Fruit fly (Drosophila melanogaster): Measurements from ENCODE around the gene CG31689.
A peak's percentile ranks its signal among the peaks of the same experiment; 100 is the strongest.

The CG31689 gene

DNA sequence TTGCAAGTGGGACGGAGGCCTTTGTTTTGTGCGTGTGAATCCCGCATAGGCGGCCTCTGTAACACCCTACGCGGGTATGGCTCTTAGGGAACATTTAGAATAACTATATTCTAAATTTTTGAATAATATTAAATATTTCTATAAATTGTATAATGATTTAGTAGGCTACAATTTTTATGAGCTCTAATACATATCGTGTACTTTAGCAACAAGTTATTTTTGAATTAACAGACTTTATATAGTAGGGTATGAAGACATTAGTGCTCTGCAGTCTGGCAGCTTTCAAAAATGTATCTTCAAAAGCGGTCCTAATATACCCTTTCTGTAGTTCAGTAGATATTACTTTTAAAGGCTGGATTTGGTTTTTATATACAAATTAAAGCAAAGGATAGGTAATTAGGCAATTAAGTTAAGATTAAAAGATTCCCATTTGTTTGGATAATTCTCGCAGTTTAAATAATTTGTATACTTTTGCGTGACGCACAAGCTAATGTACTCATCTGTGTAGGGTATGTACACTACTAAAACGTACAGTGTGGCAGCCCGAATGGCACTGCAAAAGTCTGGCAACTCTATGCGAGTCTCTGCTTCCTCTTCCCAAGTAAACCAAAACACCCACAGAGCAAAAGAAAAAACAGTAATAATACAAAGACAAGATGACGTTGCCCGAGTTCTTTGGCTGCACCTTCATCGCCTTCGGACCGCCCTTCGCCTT is 40.3 kb downstream of the CG31689 start, which contains the start of the genes Snx21 and aph-1:
Gene Snx21, minus strand, starts transcription at position 7 of the 715 bp plus-strand sequence.
Gene aph-1, plus strand, starts transcription at position 575 of the 715 bp plus-strand sequence.
- TF ChIP-seq Dek (tag; optimal IDR thresholded peaks at IDR 0.05), result peak; percentile 91
- peak; percentile 21 for TF ChIP-seq gfzf (GFP tag; optimal IDR thresholded peaks at IDR 0.05)
- peak; percentile 52 for TF ChIP-seq CG43689 (GFP tag; IDR thresholded peaks at IDR 0.05)
- peak; percentile 74 for TF ChIP-seq Gsc (GFP tag; IDR thresholded peaks at IDR 0.05)
- TF ChIP-seq CG7372 (GFP tag; IDR thresholded peaks at IDR 0.05), result peak; percentile 85
- peak; percentile 91 for TF ChIP-seq CG13296 (GFP tag; optimal IDR thresholded peaks at IDR 0.05)
- peak; percentile 80 for TF ChIP-seq ssp (GFP tag; IDR thresholded peaks at IDR 0.05)
- no peak for TF ChIP-seq hbn (GFP tag; IDR thresholded peaks at IDR 0.05; ENCODE audit: partially characterized antibody)
- TF ChIP-seq CG11504 (tag; optimal IDR thresholded peaks at IDR 0.05), result peak; percentile 93
- peak; percentile 26 for TF ChIP-seq CG12744 (GFP tag; optimal IDR thresholded peaks at IDR 0.05)
- TF ChIP-seq ham (GFP tag; IDR thresholded peaks at IDR 0.05), result peak; percentile 67
- TF ChIP-seq eyg (GFP tag; optimal IDR thresholded peaks at IDR 0.05), result peak; percentile 78
- peak in 1 of 3 experiments; percentile 71 for TF ChIP-seq Stat92E (GFP tag; optimal IDR thresholded peaks at IDR 0.05)
- TF ChIP-seq Dfd (GFP tag; optimal IDR thresholded peaks at IDR 0.05), result no peak
- TF ChIP-seq trh (GFP tag; optimal IDR thresholded peaks at IDR 0.05), result peak; percentile 83
- TF ChIP-seq CkIIα-i1 (GFP tag; IDR thresholded peaks at IDR 0.05), result no peak
- peak; percentile 47; the same call in 1 of the 2 replicates for TF ChIP-seq CG1024 (GFP tag; IDR thresholded peaks at IDR 0.05)
- peak; percentile 73 for TF ChIP-seq CG11398 (GFP tag; optimal IDR thresholded peaks at IDR 0.05)
- no peak for TF ChIP-seq CG14965 (GFP tag; optimal IDR thresholded peaks at IDR 0.05; ENCODE audit: borderline replicate concordance)
- peak; percentile 93 for TF ChIP-seq CG18262 (tag; optimal IDR thresholded peaks at IDR 0.05)
- no peak for TF ChIP-seq Kr (GFP tag; optimal IDR thresholded peaks at IDR 0.05)
- peak; percentile 95 for TF ChIP-seq CG15269 (tag; optimal IDR thresholded peaks at IDR 0.05)
- TF ChIP-seq Fer2 (tag; optimal IDR thresholded peaks at IDR 0.05), result peak; percentile 82
- no peak for TF ChIP-seq CG6791 (GFP tag; IDR thresholded peaks at IDR 0.05; ENCODE audit: partially characterized antibody)
- TF ChIP-seq CG5245 (GFP tag; optimal IDR thresholded peaks at IDR 0.05), result peak; percentile 85
- TF ChIP-seq grn (GFP tag; optimal IDR thresholded peaks at IDR 0.05), result peak; percentile 25
- peak; percentile 83 for TF ChIP-seq danr (GFP tag; IDR thresholded peaks at IDR 0.05)
- TF ChIP-seq CG14860 (GFP tag; IDR thresholded peaks at IDR 0.05; ENCODE audit: partially characterized antibody), result no peak
- TF ChIP-seq Hey (tag; optimal IDR thresholded peaks at IDR 0.05), result peak; percentile 57
- TF ChIP-seq schlank (tag; optimal IDR thresholded peaks at IDR 0.05), result peak; percentile 63
- TF ChIP-seq pho (GFP tag; optimal IDR thresholded peaks at IDR 0.05), result peak; percentile 81
- TF ChIP-seq bigmax (GFP tag; optimal IDR thresholded peaks at IDR 0.05), result no peak
- TF ChIP-seq CG3838 (GFP tag; optimal IDR thresholded peaks at IDR 0.05), result peak; percentile 59
- TF ChIP-seq chm (GFP tag; IDR thresholded peaks at IDR 0.05), result peak; percentile 63; the same call in 1 of the 2 replicates
- TF ChIP-seq vvl (GFP tag; IDR thresholded peaks at IDR 0.05), result peak; percentile 94
- TF ChIP-seq vfl (GFP tag; optimal IDR thresholded peaks at IDR 0.05), result peak; percentile 88
- TF ChIP-seq crol (GFP tag; IDR thresholded peaks at IDR 0.05), result peak; percentile 32; the same call in 1 of the 2 replicates
- peak; percentile 56 for TF ChIP-seq CG5953 (GFP tag; IDR thresholded peaks at IDR 0.05)
- TF ChIP-seq cad (GFP tag; optimal IDR thresholded peaks at IDR 0.05), result no peak
- peak in 1 of 3 experiments; percentile 93 for TF ChIP-seq lola (GFP tag; optimal IDR thresholded peaks at IDR 0.05)
- TF ChIP-seq nom (GFP tag; optimal IDR thresholded peaks at IDR 0.05), result peak; percentile 67
- TF ChIP-seq CG6272 (GFP tag; IDR thresholded peaks at IDR 0.05), result peak; percentile 80
- no peak for TF ChIP-seq hb (GFP tag; IDR thresholded peaks at IDR 0.05; ENCODE audit: partially characterized antibody)
- TF ChIP-seq Dip3 (GFP tag; optimal IDR thresholded peaks at IDR 0.05), result peak; percentile 93
- TF ChIP-seq toy (GFP tag; IDR thresholded peaks at IDR 0.05), result peak; percentile 78
- TF ChIP-seq h (optimal IDR thresholded peaks at IDR 0.05), result no peak
- TF ChIP-seq CG11085 (GFP tag; IDR thresholded peaks at IDR 0.05), result peak; percentile 67
- peak; percentile 89 for TF ChIP-seq Atf6 (GFP tag; IDR thresholded peaks at IDR 0.05)
- peak; percentile 54 for TF ChIP-seq CG17186 (GFP tag; optimal IDR thresholded peaks at IDR 0.05)
- TF ChIP-seq ken (GFP tag; IDR thresholded peaks at IDR 0.05), result peak; percentile 79

Data from whole organism, embryonic.